Worm (Caenorhabditis elegans) whole organism, L3 larva: Measurements from ENCODE around the gene mrpl-39.

Experiments
- aly-2 ChIP-seq: fragments of 150-350 bp; optimal IDR thresholded peaks from 2 replicates; lab custom pipeline; 2014; ENCODE audit warnings: missing biosample characterization, missing genetic modification characterization
- ama-1 ChIP-seq: fragments of 150-350 bp; optimal IDR thresholded peaks from 2 replicates; lab custom pipeline; 2018
- elt-2 ChIP-seq: sonication (generic microtip); optimal IDR thresholded peaks from 2 replicates; lab custom pipeline; 2016; ENCODE audit warnings: missing genetic modification reagents, mild to moderate bottlenecking, missing genetic modification characterization, missing compliant biosample characterization
- fkh-10 ChIP-seq: sonication (generic microtip); optimal IDR thresholded peaks from 2 replicates; lab custom pipeline; 2017; ENCODE audit warnings: missing biosample characterization, missing genetic modification reagents, missing genetic modification characterization
- fos-1 ChIP-seq: fragments of 150-350 bp; optimal IDR thresholded peaks from 2 replicates; lab custom pipeline; 2014; ENCODE audit warnings: missing biosample characterization, missing genetic modification characterization
- jun-1 ChIP-seq: fragments of 150-350 bp; optimal IDR thresholded peaks from 2 replicates; lab custom pipeline; 2014; ENCODE audit warnings: missing biosample characterization, missing genetic modification reagents, missing genetic modification characterization
- mdl-1 ChIP-seq: fragments of 150-350 bp; optimal IDR thresholded peaks from 2 replicates; lab custom pipeline; 2014; ENCODE audit warnings: missing biosample characterization, missing genetic modification characterization
- mml-1 ChIP-seq: fragments of 150-350 bp; sonication (generic microtip); optimal IDR thresholded peaks from 3 replicates; lab custom pipeline; 2014; ENCODE audit warnings: missing biosample characterization, missing genetic modification characterization
- nhr-76 ChIP-seq: fragments of 150-350 bp; sonication (generic microtip); optimal IDR thresholded peaks from 5 replicates; lab custom pipeline; 2014; ENCODE audit warnings: missing biosample characterization, missing genetic modification characterization
- nhr-77 ChIP-seq: fragments of 150-350 bp; optimal IDR thresholded peaks from 2 replicates; lab custom pipeline; 2014; ENCODE audit warnings: missing biosample characterization, missing genetic modification characterization
- pqm-1 ChIP-seq: fragments of 150-350 bp; optimal IDR thresholded peaks from 2 replicates; lab custom pipeline; 2017; ENCODE audit warnings: missing biosample characterization, missing genetic modification characterization, inconsistent platforms
- unc-62 ChIP-seq: fragments of 150-350 bp; sonication (generic microtip); optimal IDR thresholded peaks from 4 replicates; lab custom pipeline; 2014; ENCODE audit warnings: missing biosample characterization, missing genetic modification reagents, missing genetic modification characterization

- TF ChIP-seq mml-1 (no peak), elt-2 (tag; lab: Kevin White, UChicago) (no peak), ama-1 (no peak), jun-1 (tag; lab: Kevin White, UChicago) (no peak), fkh-10 (GFP tag; lab: Kevin White, UChicago) (no peak), aly-2 (tag; lab: Kevin White, UChicago) (no peak), nhr-77 (tag; lab: Kevin White, UChicago) (no peak), nhr-76 (tag; lab: Kevin White, UChicago) (no peak), pqm-1 (tag; lab: Kevin White, UChicago) (no peak), unc-62 (no peak), mdl-1 (no peak), fos-1 (no peak)
Measured at ce11 chrV:1820016-1820415, 1.4 kb upstream of the mrpl-39 start.
